Worm (Caenorhabditis elegans): ENCODE data around the gene F56A8.4.

The F56A8.4 gene

DNA sequence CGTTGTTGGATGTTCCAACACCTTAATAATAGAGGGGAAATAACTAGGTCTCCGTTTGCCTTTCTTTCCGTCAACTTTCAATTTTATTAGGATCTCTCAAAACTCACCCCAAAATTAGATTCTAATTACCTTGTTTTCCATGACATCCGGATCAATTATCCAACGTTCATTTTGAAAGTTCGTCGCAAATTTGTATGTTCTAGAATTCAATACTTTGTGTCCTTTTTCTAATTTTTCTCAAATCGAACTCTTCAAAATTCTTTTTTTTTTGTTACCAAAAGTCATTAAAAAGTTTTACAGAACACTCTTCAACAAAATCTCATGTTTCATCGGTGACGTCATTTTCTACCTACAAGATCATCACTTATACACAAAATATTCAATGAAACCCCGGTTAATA is 40.3 kb upstream of the F56A8.4 start, which contains the start of gene Y43F4A.1:
Gene Y43F4A.1 (plus strand): TSS at position 301 of the 400 bp plus-strand sequence.
- TF ChIP-seq nhr-90 (tag; optimal IDR thresholded peaks at IDR 0.05; ENCODE audit: poor library complexity) (no peak), blmp-1 (tag; optimal IDR thresholded peaks at IDR 0.05) (peak; percentile 64)

ce11 chrIII:13224395-13224794 is 38.7 kb upstream of the F56A8.4 start:
- no peak for TF ChIP-seq tbx-2 (tag; optimal IDR thresholded peaks at IDR 0.05)
- TF ChIP-seq elt-3 (tag; optimal IDR thresholded peaks at IDR 0.05) = no peak
- no peak for TF ChIP-seq hlh-17 (GFP tag; optimal IDR thresholded peaks at IDR 0.05; ENCODE audit: borderline replicate concordance)
- TF ChIP-seq lin-35 (GFP tag; optimal IDR thresholded peaks at IDR 0.05) = peak in 1 of 2 experiments; percentile 57
- no peak for TF ChIP-seq unc-30 (tag; optimal IDR thresholded peaks at IDR 0.05)
- TF ChIP-seq zip-4 (GFP tag; optimal IDR thresholded peaks at IDR 0.05) = no peak
- no peak for TF ChIP-seq C04F5.9 (tag; optimal IDR thresholded peaks at IDR 0.05)
- no peak for TF ChIP-seq aly-2 (tag; optimal IDR thresholded peaks at IDR 0.05)
- peak; percentile 27 for TF ChIP-seq nhr-20 (tag; optimal IDR thresholded peaks at IDR 0.05)
- TF ChIP-seq fkh-8 (tag; optimal IDR thresholded peaks at IDR 0.05) = no peak
- TF ChIP-seq unc-130 (tag; optimal IDR thresholded peaks at IDR 0.05) = no peak
- TF ChIP-seq nhr-11 (tag; optimal IDR thresholded peaks at IDR 0.05) = no peak
- TF ChIP-seq egl-27 (tag; optimal IDR thresholded peaks at IDR 0.05) = no peak
- no peak for TF ChIP-seq hlh-4 (tag; optimal IDR thresholded peaks at IDR 0.05)
- TF ChIP-seq F16B12.6 (tag; optimal IDR thresholded peaks at IDR 0.05) = no peak
- no peak for TF ChIP-seq hpl-2 (GFP tag; optimal IDR thresholded peaks at IDR 0.05)
- peak; percentile 10 for TF ChIP-seq nhr-47 (tag; optimal IDR thresholded peaks at IDR 0.05)
- no peak for TF ChIP-seq sox-4 (tag; optimal IDR thresholded peaks at IDR 0.05)
- 0 out of 2 replicates have a peak, but pooled peaks have one; percentile 4 for TF ChIP-seq nhr-19 (GFP tag; conservative IDR thresholded peaks at IDR 0.05)
- TF ChIP-seq lsy-2 (tag; optimal IDR thresholded peaks at IDR 0.05) = peak in 1 of 2 experiments; percentile 51
- TF ChIP-seq nhr-85 (tag) = no peak
- no peak for TF ChIP-seq dpl-1 (GFP tag; optimal IDR thresholded peaks at IDR 0.05)
- TF ChIP-seq egl-13 (tag; optimal IDR thresholded peaks at IDR 0.05) = no peak
- TF ChIP-seq nhr-71 (tag; optimal IDR thresholded peaks at IDR 0.05) = peak; percentile 20
- no peak for TF ChIP-seq fkh-10 (GFP tag; optimal IDR thresholded peaks at IDR 0.05)
- TF ChIP-seq fos-1 (tag; optimal IDR thresholded peaks at IDR 0.05) = no peak
- no peak for TF ChIP-seq lin-15B (tag; optimal IDR thresholded peaks at IDR 0.05)
- no peak for TF ChIP-seq alr-1 (tag; optimal IDR thresholded peaks at IDR 0.05; ENCODE audit: borderline replicate concordance)
- no peak for TF ChIP-seq grh-1 (GFP tag; IDR thresholded peaks at IDR 0.05)
- TF ChIP-seq nhr-76 (tag; optimal IDR thresholded peaks at IDR 0.05) = no peak
- TF ChIP-seq isw-1 (GFP tag; IDR thresholded peaks at IDR 0.05) = no peak
- no peak for TF ChIP-seq lir-3 (tag; optimal IDR thresholded peaks at IDR 0.05; ENCODE audit: poor library complexity)
- TF ChIP-seq pqm-1 (tag; optimal IDR thresholded peaks at IDR 0.05) = no peak
- TF ChIP-seq elt-2 (tag; optimal IDR thresholded peaks at IDR 0.05) = no peak
- TF ChIP-seq mdl-1 (tag; optimal IDR thresholded peaks at IDR 0.05) = peak in 1 of 2 experiments; percentile 48
- no peak for TF ChIP-seq lin-39 (tag; optimal IDR thresholded peaks at IDR 0.05)
- no peak for TF ChIP-seq nhr-84 (tag; optimal IDR thresholded peaks at IDR 0.05)
- TF ChIP-seq nhr-12 (tag; optimal IDR thresholded peaks at IDR 0.05) = no peak
- no peak for TF ChIP-seq ztf-11 (tag; optimal IDR thresholded peaks at IDR 0.05)
- TF ChIP-seq nhr-237 (tag; optimal IDR thresholded peaks at IDR 0.05) = no peak
- no peak for TF ChIP-seq sptf-1 (tag; optimal IDR thresholded peaks at IDR 0.05)
- TF ChIP-seq ceh-88 (GFP tag; IDR thresholded peaks at IDR 0.05) = no peak
- TF ChIP-seq irx-1 (tag; optimal IDR thresholded peaks at IDR 0.05) = no peak
- peak; percentile 17 for TF ChIP-seq mep-1 (tag; optimal IDR thresholded peaks at IDR 0.05)
- TF ChIP-seq vab-15 (tag; optimal IDR thresholded peaks at IDR 0.05) = no peak
- TF ChIP-seq pag-3 (tag; optimal IDR thresholded peaks at IDR 0.05; ENCODE audit: borderline replicate concordance, insufficient read depth) = no peak
- peak; percentile 35 for TF ChIP-seq nhr-90 (tag; optimal IDR thresholded peaks at IDR 0.05; ENCODE audit: poor library complexity)
- peak in 1 of 2 experiments; percentile 15 for TF ChIP-seq efl-1 (optimal IDR thresholded peaks at IDR 0.05)
- peak in 1 of 2 experiments; percentile 91 for TF ChIP-seq efl-1 (GFP tag; optimal IDR thresholded peaks at IDR 0.05 in 1 of 2)
- TF ChIP-seq lin-13 (GFP tag; optimal IDR thresholded peaks at IDR 0.05) = no peak
